Fruit fly (Drosophila melanogaster): Measurements from ENCODE around the gene CG32376.

Gene CG32376

dm6 chr3L:7521847-7522246 is 20.4 kb downstream of the CG32376 start (continued):
- TF ChIP-seq Drgx (GFP tag; IDR thresholded peaks at IDR 0.05) (no peak), CG5245 (GFP tag; optimal IDR thresholded peaks at IDR 0.05) (no peak), pzg (GFP tag; optimal IDR thresholded peaks at IDR 0.05) (no peak), BEAF-32 (GFP tag; optimal IDR thresholded peaks at IDR 0.05) (no peak), ewg (GFP tag; optimal IDR thresholded peaks at IDR 0.05) (peak; percentile 9), YL-1 (GFP tag; optimal IDR thresholded peaks at IDR 0.05) (no peak), CG9609 (GFP tag; optimal IDR thresholded peaks at IDR 0.05) (no peak), CG11560 (tag; IDR thresholded peaks at IDR 0.05) (no peak), sens-2 (GFP tag; IDR thresholded peaks at IDR 0.05) (no peak), Lhr (GFP tag; optimal IDR thresholded peaks at IDR 0.05) (no peak), CG6272 (GFP tag; IDR thresholded peaks at IDR 0.05) (no peak), Dll (GFP tag; IDR thresholded peaks at IDR 0.05; ENCODE audit: partially characterized antibody) (no peak), CG5953 (GFP tag; IDR thresholded peaks at IDR 0.05) (0 out of 2 replicates have a peak, but pooled peaks have one; percentile 19), CG14860 (GFP tag; IDR thresholded peaks at IDR 0.05; ENCODE audit: partially characterized antibody) (no peak), Hr78 (GFP tag; optimal IDR thresholded peaks at IDR 0.05) (peak in 1 of 2 experiments; percentile 6), Side (GFP tag; optimal IDR thresholded peaks at IDR 0.05) (no peak), tna (GFP tag; IDR thresholded peaks at IDR 0.05; ENCODE audit: partially characterized antibody) (no peak), CG10431 (GFP tag; optimal IDR thresholded peaks at IDR 0.05) (no peak), MTF-1 (GFP tag; optimal IDR thresholded peaks at IDR 0.05; ENCODE audit: borderline replicate concordance) (no peak), CG32767 (GFP tag; IDR thresholded peaks at IDR 0.05) (0 out of 2 replicates have a peak, but pooled peaks have one; percentile 43), GATAe (GFP tag; conservative IDR thresholded peaks at IDR 0.05) (no peak), Hmr (GFP tag; optimal IDR thresholded peaks at IDR 0.05) (no peak), scrt (GFP tag; optimal IDR thresholded peaks at IDR 0.05) (no peak), CG10366 (GFP tag; IDR thresholded peaks at IDR 0.05) (peak; percentile 39; the same call in 1 of the 2 replicates), CG16815 (GFP tag; optimal IDR thresholded peaks at IDR 0.05) (no peak), her (GFP tag; optimal IDR thresholded peaks at IDR 0.05) (no peak), CG2678 (tag; optimal IDR thresholded peaks at IDR 0.05) (no peak), Chrac-16 (GFP tag; optimal IDR thresholded peaks at IDR 0.05) (peak; percentile 7), C15 (GFP tag; IDR thresholded peaks at IDR 0.05) (no peak), CG14014 (GFP tag; IDR thresholded peaks at IDR 0.05) (peak; percentile 46; the same call in 1 of the 2 replicates), E2f2 (GFP tag; IDR thresholded peaks at IDR 0.05) (0 out of 2 replicates have a peak, but pooled peaks have one; percentile 8), onecut (GFP tag; IDR thresholded peaks at IDR 0.05) (no peak), CG12071 (GFP tag; optimal IDR thresholded peaks at IDR 0.05) (no peak), fd64A (GFP tag; optimal IDR thresholded peaks at IDR 0.05) (no peak), Sry-β (GFP tag; optimal IDR thresholded peaks at IDR 0.05) (no peak), sqz (GFP tag; optimal IDR thresholded peaks at IDR 0.05) (no peak), CG10267 (tag; optimal IDR thresholded peaks at IDR 0.05) (no peak), CG8388 (GFP tag; optimal IDR thresholded peaks at IDR 0.05) (peak; percentile 32), nmo (GFP tag; optimal IDR thresholded peaks at IDR 0.05) (peak; percentile 60), chn (GFP tag; optimal IDR thresholded peaks at IDR 0.05) (no peak), CG4404 (GFP tag; IDR thresholded peaks at IDR 0.05) (peak; percentile 19; the same call in 1 of the 2 replicates), CG15601 (tag; optimal IDR thresholded peaks at IDR 0.05) (no peak), kah (GFP tag; optimal IDR thresholded peaks at IDR 0.05) (no peak), Bteb2 (GFP tag; optimal IDR thresholded peaks at IDR 0.05) (no peak), CG12236 (GFP tag; optimal IDR thresholded peaks at IDR 0.05) (no peak), phol (tag; optimal IDR thresholded peaks at IDR 0.05) (peak; percentile 67), pb (GFP tag; optimal IDR thresholded peaks at IDR 0.05) (no peak), CG31441 (GFP tag; IDR thresholded peaks at IDR 0.05) (peak; percentile 56), CG31365 (tag; optimal IDR thresholded peaks at IDR 0.05) (no peak), CG10979 (tag; optimal IDR thresholded peaks at IDR 0.05) (peak; percentile 66)
